Worm (Caenorhabditis elegans): ENCODE data around the gene aakb-2.

aakb-2 gene

ce11 chrIII:11246588-11246987, 9.6 kb downstream of the aakb-2 start (continued):
- no peak for TF ChIP-seq ceh-100 (GFP tag; IDR thresholded peaks at IDR 0.05)
- no peak for TF ChIP-seq cebp-1 (GFP tag; IDR thresholded peaks at IDR 0.05)
- TF ChIP-seq cebp-1 (tag; optimal IDR thresholded peaks at IDR 0.05), result peak; percentile 38
- no peak for TF ChIP-seq attf-5 (GFP tag; optimal IDR thresholded peaks at IDR 0.05)
- TF ChIP-seq ceh-79 (tag; optimal IDR thresholded peaks at IDR 0.05), result peak; percentile 26
- TF ChIP-seq T26A5.8 (tag; optimal IDR thresholded peaks at IDR 0.05), result no peak
- no peak for TF ChIP-seq dpff-1 (tag; optimal IDR thresholded peaks at IDR 0.05)
- TF ChIP-seq B0336.3 (GFP tag; IDR thresholded peaks at IDR 0.05), result peak; percentile 86
- no peak for TF ChIP-seq let-607 (tag; optimal IDR thresholded peaks at IDR 0.05)

- TF ChIP-seq ceh-100 (GFP tag; IDR thresholded peaks at IDR 0.05), result no peak
- TF ChIP-seq ceh-40 (GFP tag; IDR thresholded peaks at IDR 0.05), result 0 out of 2 replicates have a peak, but pooled peaks have one; percentile 28
Observed at ce11 chrIII:11248897-11249296, 12.0 kb downstream of the aakb-2 start.

DNA sequence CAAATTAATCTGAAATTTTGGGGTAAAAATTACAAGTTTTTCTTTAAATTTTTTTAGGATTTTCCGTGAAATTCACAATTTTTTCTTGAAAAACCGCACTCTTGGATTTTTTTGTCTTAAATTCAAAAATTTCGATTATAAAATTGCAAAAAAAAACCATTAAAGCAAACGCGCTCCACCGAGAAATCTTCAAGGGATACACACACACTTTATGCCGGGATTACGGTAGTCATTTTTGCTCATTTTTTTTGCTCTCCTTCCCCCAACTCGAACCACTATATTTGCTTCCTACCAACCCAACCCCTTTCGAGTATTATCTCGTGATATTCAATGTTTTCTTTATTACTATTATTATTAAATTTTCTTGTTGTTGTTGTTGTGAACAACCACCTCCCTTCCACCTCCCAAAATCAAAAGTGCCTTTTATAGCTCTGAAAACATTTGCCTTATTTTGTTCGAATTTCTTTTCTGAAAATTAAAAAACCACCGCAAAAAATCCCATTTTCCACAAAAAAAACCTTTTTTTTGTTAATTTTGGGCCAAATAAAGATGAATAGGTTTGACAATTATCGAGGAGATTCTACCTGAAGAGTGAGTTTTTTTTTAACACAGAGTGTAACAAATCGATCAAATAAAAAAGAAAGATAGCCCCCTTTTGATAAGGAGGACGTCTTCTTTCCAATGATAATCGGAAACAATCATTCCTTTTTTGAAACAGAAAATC, 14.9 kb downstream of the aakb-2 start, which contains the start of gene Y47D3A.32:
Gene Y47D3A.32 (plus strand): TSS at position 674 of the 724 bp plus-strand sequence.
- TF ChIP-seq rec-8 (tag; optimal IDR thresholded peaks at IDR 0.05) (no peak), repo-1 (tag; optimal IDR thresholded peaks at IDR 0.05) (no peak), pha-4 (tag; optimal IDR thresholded peaks at IDR 0.05) (no peak), Y56A3A.18 (GFP tag; IDR thresholded peaks at IDR 0.05) (peak; percentile 76), ceh-91 (GFP tag; IDR thresholded peaks at IDR 0.05) (no peak), tbp1 (GFP tag; optimal IDR thresholded peaks at IDR 0.05) (peak; percentile 4), B0261.1 (tag; optimal IDR thresholded peaks at IDR 0.05) (no peak), ceh-27 (GFP tag; optimal IDR thresholded peaks at IDR 0.05) (no peak), let-607 (tag; optimal IDR thresholded peaks at IDR 0.05) (no peak), nhr-80 (tag; optimal IDR thresholded peaks at IDR 0.05) (no peak), B0035.1 (tag; optimal IDR thresholded peaks at IDR 0.05) (no peak), K12H6.12 (tag; optimal IDR thresholded peaks at IDR 0.05) (no peak), C17E4.6 (GFP tag; IDR thresholded peaks at IDR 0.05) (no peak), snpc-1.1 (tag; optimal IDR thresholded peaks at IDR 0.05; ENCODE audit: insufficient read depth) (no peak), F52B5.7 (tag; optimal IDR thresholded peaks at IDR 0.05) (peak; percentile 44), athp-1 (tag; optimal IDR thresholded peaks at IDR 0.05) (peak; percentile 11), lsl-1 (GFP tag; optimal IDR thresholded peaks at IDR 0.05) (no peak), cebp-2 (GFP tag; IDR thresholded peaks at IDR 0.05) (peak; percentile 86; the same call in 1 of the 2 replicates), Y53G8AR.9 (GFP tag; conservative IDR thresholded peaks at IDR 0.05) (peak; percentile 34; the same call in 1 of the 2 replicates), nfyb-1 (GFP tag; IDR thresholded peaks at IDR 0.05) (peak; percentile 78), mcd-1 (GFP tag; IDR thresholded peaks at IDR 0.05) (no peak), pbrm-1 (GFP tag; IDR thresholded peaks at IDR 0.05) (peak; percentile 33; the same call in 1 of the 2 replicates), F49E8.2 (tag; optimal IDR thresholded peaks at IDR 0.05; ENCODE audit: insufficient read depth) (no peak), B0019.2 (GFP tag; conservative IDR thresholded peaks at IDR 0.05) (no peak), dpff-1 (tag; optimal IDR thresholded peaks at IDR 0.05) (peak; percentile 65), ama-1 (optimal IDR thresholded peaks at IDR 0.05) (no peak), ama-1 (GFP tag; optimal IDR thresholded peaks at IDR 0.05) (no peak), attf-5 (GFP tag; optimal IDR thresholded peaks at IDR 0.05) (peak; percentile 36), ztf-22 (GFP tag; optimal IDR thresholded peaks at IDR 0.05) (no peak), ztf-25 (GFP tag; IDR thresholded peaks at IDR 0.05) (peak; percentile 59; the same call in 1 of the 2 replicates), madf-10 (tag; optimal IDR thresholded peaks at IDR 0.05) (no peak), sdz-38 (tag; optimal IDR thresholded peaks at IDR 0.05) (no peak), cebp-1 (GFP tag; IDR thresholded peaks at IDR 0.05) (no peak), cebp-1 (tag; optimal IDR thresholded peaks at IDR 0.05) (peak; percentile 61), rcor-1 (GFP tag; IDR thresholded peaks at IDR 0.05) (no peak), K11D2.4 (GFP tag; IDR thresholded peaks at IDR 0.05) (no peak), lag-1 (GFP tag; IDR thresholded peaks at IDR 0.05) (no peak), ceh-79 (tag; optimal IDR thresholded peaks at IDR 0.05) (no peak), F22D6.2 (tag; optimal IDR thresholded peaks at IDR 0.05) (no peak)

Measured in whole organism, young adult.